Worm (Caenorhabditis elegans) whole organism, L3 larva: Measurements from ENCODE around the gene gst-9.
"Not testable (repeated sequence)": the region's sequence is repeated elsewhere in the genome, so short reads cannot be mapped to it uniquely, and the experiment has no call there.

ENCODE experiments used
- R02D3.7 ChIP-seq: fragments of 150-350 bp; optimal IDR thresholded peaks from 2 replicates; lab custom pipeline; 2014; ENCODE audit warnings: missing biosample characterization, missing genetic modification characterization
- aly-2 ChIP-seq: fragments of 150-350 bp; optimal IDR thresholded peaks from 2 replicates; lab custom pipeline; 2014; ENCODE audit warnings: missing biosample characterization, missing genetic modification characterization
- ama-1 ChIP-seq: fragments of 150-350 bp; optimal IDR thresholded peaks from 2 replicates; lab custom pipeline; 2018
- ceh-16 ChIP-seq: sonication (generic microtip); optimal IDR thresholded peaks from 2 replicates; lab custom pipeline; 2017; ENCODE audit warnings: missing biosample characterization, missing genetic modification characterization
- ceh-28 ChIP-seq: fragments of 150-350 bp; optimal IDR thresholded peaks from 2 replicates; lab custom pipeline; 2014; ENCODE audit warnings: missing biosample characterization, missing genetic modification reagents, missing genetic modification characterization
- ceh-9 ChIP-seq: sonication (generic microtip); optimal IDR thresholded peaks from 2 replicates; lab custom pipeline; 2018; ENCODE audit warnings: missing biosample characterization, missing genetic modification characterization
- daf-12 ChIP-seq: fragments of 150-350 bp; optimal IDR thresholded peaks from 2 replicates; lab custom pipeline; 2014; ENCODE audit warnings: missing biosample characterization, missing genetic modification reagents, missing genetic modification characterization
- egl-27 ChIP-seq: sonication (generic microtip); optimal IDR thresholded peaks from 4 replicates; lab custom pipeline; 2017; ENCODE audit warnings: missing biosample characterization, missing genetic modification reagents, missing genetic modification characterization
- elt-2 ChIP-seq: sonication (generic microtip); optimal IDR thresholded peaks from 2 replicates; lab custom pipeline; 2016; ENCODE audit warnings: missing genetic modification reagents, mild to moderate bottlenecking, missing genetic modification characterization, missing compliant biosample characterization
- elt-3 ChIP-seq, 3 experiments: fragments of 150-350 bp in 1 of 3; sonication (generic microtip) in 2 of 3; optimal IDR thresholded peaks; 2 replicates in 2 of 3; 4 replicates in 1 of 3; lab custom pipeline; 2014 to 2017; ENCODE audit warnings: missing biosample characterization in 3 of 3, missing genetic modification characterization in 3 of 3
- fkh-10 ChIP-seq: sonication (generic microtip); optimal IDR thresholded peaks from 2 replicates; lab custom pipeline; 2017; ENCODE audit warnings: missing biosample characterization, missing genetic modification reagents, missing genetic modification characterization
- fkh-2 ChIP-seq: fragments of 150-350 bp; optimal IDR thresholded peaks from 2 replicates; lab custom pipeline; 2014; ENCODE audit warnings: missing biosample characterization, missing genetic modification reagents, missing genetic modification characterization
- fos-1 ChIP-seq: fragments of 150-350 bp; optimal IDR thresholded peaks from 2 replicates; lab custom pipeline; 2014; ENCODE audit warnings: missing biosample characterization, missing genetic modification characterization
- jun-1 ChIP-seq: fragments of 150-350 bp; optimal IDR thresholded peaks from 2 replicates; lab custom pipeline; 2014; ENCODE audit warnings: missing biosample characterization, missing genetic modification reagents, missing genetic modification characterization
- lsy-12 ChIP-seq: sonication (generic microtip); optimal IDR thresholded peaks from 2 replicates; lab custom pipeline; 2016; ENCODE audit warnings: mild to moderate bottlenecking, missing genetic modification characterization, missing compliant biosample characterization
- mdl-1 ChIP-seq: fragments of 150-350 bp; optimal IDR thresholded peaks from 2 replicates; lab custom pipeline; 2014; ENCODE audit warnings: missing biosample characterization, missing genetic modification characterization
- mml-1 ChIP-seq: fragments of 150-350 bp; sonication (generic microtip); optimal IDR thresholded peaks from 3 replicates; lab custom pipeline; 2014; ENCODE audit warnings: missing biosample characterization, missing genetic modification characterization
- nfya-1 ChIP-seq: sonication (generic microtip); optimal IDR thresholded peaks from 2 replicates; lab custom pipeline; 2017; ENCODE audit warnings: missing genetic modification characterization, mild to moderate bottlenecking, missing compliant biosample characterization, antibody characterized with exemption, moderate library complexity; ENCODE audit not compliant: insufficient read depth
- nhr-11 ChIP-seq: fragments of 150-350 bp; optimal IDR thresholded peaks from 2 replicates; lab custom pipeline; 2014; ENCODE audit warnings: missing biosample characterization, missing genetic modification characterization
- nhr-23 ChIP-seq: fragments of 150-350 bp; optimal IDR thresholded peaks from 2 replicates; lab custom pipeline; 2014; ENCODE audit warnings: missing biosample characterization, missing genetic modification reagents, missing genetic modification characterization
- nhr-237 ChIP-seq: fragments of 150-350 bp; optimal IDR thresholded peaks from 2 replicates; lab custom pipeline; 2014; ENCODE audit warnings: missing biosample characterization, missing genetic modification characterization
- nhr-25 ChIP-seq: sonication (generic microtip); optimal IDR thresholded peaks from 2 replicates; lab custom pipeline; 2017; ENCODE audit warnings: missing biosample characterization, missing genetic modification characterization
- nhr-28 ChIP-seq: fragments of 150-350 bp; optimal IDR thresholded peaks from 2 replicates; lab custom pipeline; 2014; ENCODE audit warnings: missing biosample characterization, missing genetic modification characterization
- nhr-43 ChIP-seq: sonication (generic microtip); optimal IDR thresholded peaks from 2 replicates; lab custom pipeline; 2016; ENCODE audit warnings: mild to moderate bottlenecking, missing genetic modification characterization, missing compliant biosample characterization; ENCODE audit not compliant: poor library complexity, severe bottlenecking
- nhr-67 ChIP-seq: fragments of 150-350 bp; optimal IDR thresholded peaks from 2 replicates; lab custom pipeline; 2014; ENCODE audit warnings: missing biosample characterization, missing genetic modification characterization
- nhr-76 ChIP-seq: fragments of 150-350 bp; sonication (generic microtip); optimal IDR thresholded peaks from 5 replicates; lab custom pipeline; 2014; ENCODE audit warnings: missing biosample characterization, missing genetic modification characterization
- nhr-77 ChIP-seq: fragments of 150-350 bp; optimal IDR thresholded peaks from 2 replicates; lab custom pipeline; 2014; ENCODE audit warnings: missing biosample characterization, missing genetic modification characterization
- pha-4 ChIP-seq: fragments of 150-350 bp; optimal IDR thresholded peaks from 2 replicates; lab custom pipeline; 2014; ENCODE audit warnings: missing biosample characterization, missing genetic modification reagents, missing genetic modification characterization
- pqm-1 ChIP-seq: fragments of 150-350 bp; optimal IDR thresholded peaks from 2 replicates; lab custom pipeline; 2017; ENCODE audit warnings: missing biosample characterization, missing genetic modification characterization, inconsistent platforms
- skn-1 ChIP-seq: fragments of 150-350 bp; optimal IDR thresholded peaks from 2 replicates; lab custom pipeline; 2014; ENCODE audit warnings: missing biosample characterization, missing genetic modification characterization
- snpc-4 ChIP-seq: fragments of 150-350 bp; optimal IDR thresholded peaks from 2 replicates; lab custom pipeline; 2014; ENCODE audit warnings: missing biosample characterization, missing genetic modification characterization
- unc-39 ChIP-seq: sonication (generic microtip); optimal IDR thresholded peaks from 4 replicates; lab custom pipeline; 2017; ENCODE audit warnings: missing biosample characterization, missing genetic modification characterization
- unc-62 ChIP-seq: fragments of 150-350 bp; sonication (generic microtip); optimal IDR thresholded peaks from 4 replicates; lab custom pipeline; 2014; ENCODE audit warnings: missing biosample characterization, missing genetic modification reagents, missing genetic modification characterization
- zag-1 ChIP-seq: fragments of 150-350 bp; optimal IDR thresholded peaks from 2 replicates; lab custom pipeline; 2014; ENCODE audit warnings: missing biosample characterization, missing genetic modification characterization
- ztf-11 ChIP-seq: fragments of 150-350 bp; optimal IDR thresholded peaks from 2 replicates; lab custom pipeline; 2014; ENCODE audit warnings: missing biosample characterization, missing genetic modification characterization
- ztf-4 ChIP-seq: fragments of 150-350 bp; optimal IDR thresholded peaks from 2 replicates; lab custom pipeline; 2014; ENCODE audit warnings: missing biosample characterization, missing genetic modification characterization

Gene gst-9

DNA sequence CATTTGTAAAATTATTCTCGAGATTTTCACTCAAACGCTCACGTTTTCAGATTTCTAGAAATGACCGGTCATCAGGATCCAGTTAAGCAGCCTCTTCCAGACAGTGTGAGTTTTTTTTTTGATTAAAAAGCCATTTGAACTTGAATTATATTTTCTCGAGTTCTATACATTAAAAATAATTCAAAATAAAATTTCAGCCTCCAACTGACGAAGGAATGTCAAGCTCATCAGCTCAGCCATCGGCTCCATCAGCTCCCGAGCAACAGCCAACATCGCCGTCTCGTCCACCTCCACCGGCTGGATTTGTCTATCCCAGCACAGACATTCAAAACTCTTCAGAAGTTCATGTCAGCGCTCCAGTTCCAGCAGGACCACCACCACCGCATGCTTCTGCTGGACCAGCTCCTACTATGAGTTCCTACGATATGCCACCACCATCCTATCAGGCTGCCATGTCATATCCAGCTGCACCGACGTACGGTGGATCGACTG lies 33.5 kb upstream of the gst-9 start, which contains the start of gene F11G11.5:
Gene F11G11.5 (plus strand): TSS at position 51 of the 492 bp plus-strand sequence.
- peak; percentile 76 for TF ChIP-seq ama-1 (lab: Kevin White, UChicago)
- TF ChIP-seq nhr-43 = peak; percentile 4
- no peak for TF ChIP-seq ceh-28 (tag; lab: Kevin White, UChicago)
- no peak for TF ChIP-seq nhr-76 (tag; lab: Kevin White, UChicago)

DNA sequence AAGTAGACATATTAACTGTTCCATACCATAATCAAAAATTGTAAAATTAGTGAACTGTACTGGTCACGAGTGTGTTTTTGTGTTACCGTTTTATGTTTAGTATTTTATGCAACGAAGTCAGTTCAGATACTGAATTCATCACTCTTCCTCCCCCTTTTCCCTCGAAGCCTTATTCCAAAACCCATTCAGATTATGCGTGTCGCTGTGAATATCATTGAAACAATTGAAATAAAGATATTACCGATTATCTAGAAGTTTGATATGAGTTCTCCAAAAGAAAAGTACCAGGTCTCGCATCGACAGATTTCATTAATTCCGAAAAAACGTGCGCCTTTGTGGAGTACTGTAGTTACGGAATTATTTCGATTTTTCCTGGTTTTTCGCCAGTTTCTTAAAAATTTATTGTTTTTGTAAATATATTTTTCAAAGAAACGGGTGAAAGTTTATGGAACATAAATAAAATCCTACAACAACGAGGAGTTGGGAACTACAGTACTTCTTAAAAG lies 32.4 kb upstream of the gst-9 start:
- TF ChIP-seq fkh-10 (GFP tag; lab: Kevin White, UChicago) (no peak), nhr-28 (tag; lab: Kevin White, UChicago) (no peak), pqm-1 (tag; lab: Kevin White, UChicago) (no peak), ama-1 (lab: Kevin White, UChicago) (peak; percentile 46), nfya-1 (tag; lab: Kevin White, UChicago) (no peak), skn-1 (tag; lab: Kevin White, UChicago) (no peak), nhr-11 (no peak), nhr-76 (tag; lab: Kevin White, UChicago) (no peak), ceh-28 (tag; lab: Kevin White, UChicago) (no peak), elt-2 (peak; percentile 4), ceh-9 (tag; lab: Kevin White, UChicago) (no peak), ztf-4 (no peak), nhr-43 (no peak), mml-1 (tag; lab: Kevin White, UChicago) (no peak), ztf-11 (tag; lab: Kevin White, UChicago) (no peak), nhr-237 (tag; lab: Kevin White, UChicago) (no peak), elt-3 (tag; optimal IDR thresholded peaks at IDR 0.05; lab: Kevin White, UChicago) (no peak), lsy-12 (tag; lab: Kevin White, UChicago) (peak; percentile 12), snpc-4 (no peak), unc-62 (no peak), ceh-16 (tag; lab: Kevin White, UChicago) (no peak), egl-27 (no peak)

DNA sequence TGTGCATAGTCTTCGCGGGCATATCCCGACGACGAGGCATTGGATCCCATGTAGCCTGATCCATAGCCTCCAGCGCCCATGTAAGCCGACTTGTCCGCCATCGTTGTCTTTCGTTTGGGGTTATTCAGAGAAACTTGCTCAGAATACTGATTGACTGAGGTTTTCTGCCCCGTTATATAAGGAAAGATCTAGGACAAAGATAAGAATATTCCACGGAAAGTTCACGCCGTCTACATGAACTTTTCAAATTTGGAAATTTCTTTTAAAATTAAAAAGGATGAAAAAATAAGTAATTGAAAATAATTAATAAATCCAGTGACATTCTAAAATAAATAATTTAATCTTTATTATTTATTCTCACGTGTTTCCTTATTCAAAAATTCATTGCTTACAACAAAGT lies 31.1 kb upstream of the gst-9 start, which contains the start of the genes nspd-5 and F11G11.4:
Gene nspd-5 (minus strand): TSS at position 101 of the 400 bp plus-strand sequence.
Gene F11G11.4 (plus strand): TSS at position 335 of the 400 bp plus-strand sequence.
- TF ChIP-seq unc-39 (tag; lab: Kevin White, UChicago); nhr-43; pqm-1 (tag; lab: Kevin White, UChicago): not testable (repeated sequence)

DNA sequence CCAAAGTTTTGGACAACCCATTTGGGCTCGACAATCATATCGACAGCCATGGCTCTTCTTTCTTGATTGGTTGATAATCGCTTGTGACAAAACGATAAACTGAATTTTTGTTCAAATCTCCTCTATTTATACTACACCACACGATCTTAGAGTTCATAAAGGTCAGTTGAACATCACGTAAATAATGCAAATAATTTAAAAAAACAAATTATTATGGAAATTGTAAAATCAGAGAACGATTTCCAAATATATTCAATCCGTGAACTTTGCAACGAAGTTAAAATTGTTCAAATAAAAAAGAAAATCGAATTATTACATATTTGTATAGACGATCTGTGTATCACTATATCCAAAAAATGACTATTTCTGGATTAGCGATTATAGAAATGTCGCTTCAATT lies 28.0 kb upstream of the gst-9 start, which contains the start of the genes mpst-4 and F11G11.14:
Gene mpst-4 (minus strand): TSS at position 101 of the 400 bp plus-strand sequence.
Gene F11G11.14 (plus strand): TSS at position 325 of the 400 bp plus-strand sequence.
- TF ChIP-seq unc-39 (tag; lab: Kevin White, UChicago) (no peak), nhr-77 (tag; lab: Kevin White, UChicago) (no peak), fkh-2 (tag; lab: Kevin White, UChicago) (no peak), daf-12 (no peak)

DNA sequence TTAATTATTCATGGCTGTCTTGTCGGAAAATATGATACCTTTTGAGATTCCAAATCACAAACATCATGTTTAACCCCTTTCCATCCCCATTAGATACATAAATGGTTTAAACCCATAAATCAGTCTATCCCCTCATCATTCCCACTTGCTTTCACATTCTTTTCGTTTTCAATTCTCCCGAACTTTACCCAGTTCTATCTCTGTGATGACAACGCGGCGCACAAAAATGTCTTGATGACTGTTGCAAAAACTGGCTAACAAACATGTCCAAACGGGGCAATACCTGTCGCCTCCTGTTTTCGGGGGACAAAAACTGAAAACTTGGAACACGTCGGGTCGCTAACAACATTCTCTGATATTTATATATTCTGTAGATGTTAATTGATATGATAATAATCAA lies 25.3 kb upstream of the gst-9 start:
- TF ChIP-seq nfya-1 (tag; lab: Kevin White, UChicago) = peak; percentile 25
- TF ChIP-seq nhr-77 (tag; lab: Kevin White, UChicago) = peak; percentile 16
- peak; percentile 28 for TF ChIP-seq R02D3.7
- peak; percentile 50 for TF ChIP-seq unc-62
- TF ChIP-seq ceh-16 (tag; lab: Kevin White, UChicago) = no peak
- peak; percentile 91 for TF ChIP-seq ama-1 (lab: Kevin White, UChicago)
- TF ChIP-seq nhr-43 = peak; percentile 74
- no peak for TF ChIP-seq pha-4
- peak in 1 of 3 experiments; percentile 73 for TF ChIP-seq elt-3 (tag; optimal IDR thresholded peaks at IDR 0.05; lab: Kevin White, UChicago)
- peak; percentile 64 for TF ChIP-seq nhr-23
- peak; percentile 78 for TF ChIP-seq nhr-25 (tag; lab: Kevin White, UChicago)
- TF ChIP-seq egl-27 = no peak

DNA sequence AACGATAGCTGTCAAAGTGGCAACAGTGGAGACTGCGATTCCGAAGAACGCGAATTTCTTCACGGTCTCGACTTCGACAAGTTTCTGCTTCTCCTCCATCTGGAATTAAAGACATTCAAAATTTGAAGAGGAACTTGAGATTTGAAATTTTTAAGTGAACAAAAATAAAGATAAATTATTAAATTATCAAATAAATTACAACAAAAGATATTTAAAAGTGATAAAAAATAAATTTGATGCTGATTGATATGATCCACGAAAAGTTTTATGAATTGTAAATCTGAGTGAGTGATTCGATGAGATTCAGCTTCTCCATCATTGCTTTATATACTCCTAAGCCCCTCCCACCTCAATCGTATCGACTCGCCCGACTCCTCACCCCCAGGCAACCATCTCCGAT lies 23.9 kb upstream of the gst-9 start, which contains the start of gene col-17:
Gene col-17 (minus strand): TSS at position 101 of the 400 bp plus-strand sequence.
- no peak for TF ChIP-seq ceh-16 (tag; lab: Kevin White, UChicago)
- TF ChIP-seq R02D3.7 = no peak
- TF ChIP-seq zag-1 = no peak
- TF ChIP-seq pha-4 = no peak
- no peak for TF ChIP-seq aly-2 (tag; lab: Kevin White, UChicago)
- no peak for TF ChIP-seq lsy-12 (tag; lab: Kevin White, UChicago)
- TF ChIP-seq fos-1 (tag; lab: Kevin White, UChicago) = no peak
- TF ChIP-seq nhr-11 = no peak
- TF ChIP-seq mdl-1 = no peak
- no peak for TF ChIP-seq nhr-67 (tag; lab: Kevin White, UChicago)
- TF ChIP-seq elt-2 = no peak
- no peak for TF ChIP-seq skn-1 (tag; lab: Kevin White, UChicago)
- TF ChIP-seq jun-1 (tag; lab: Kevin White, UChicago) = no peak
